Fruit fly (Drosophila melanogaster): ENCODE results near the gene CG13284.

CG13284 gene

DNA sequence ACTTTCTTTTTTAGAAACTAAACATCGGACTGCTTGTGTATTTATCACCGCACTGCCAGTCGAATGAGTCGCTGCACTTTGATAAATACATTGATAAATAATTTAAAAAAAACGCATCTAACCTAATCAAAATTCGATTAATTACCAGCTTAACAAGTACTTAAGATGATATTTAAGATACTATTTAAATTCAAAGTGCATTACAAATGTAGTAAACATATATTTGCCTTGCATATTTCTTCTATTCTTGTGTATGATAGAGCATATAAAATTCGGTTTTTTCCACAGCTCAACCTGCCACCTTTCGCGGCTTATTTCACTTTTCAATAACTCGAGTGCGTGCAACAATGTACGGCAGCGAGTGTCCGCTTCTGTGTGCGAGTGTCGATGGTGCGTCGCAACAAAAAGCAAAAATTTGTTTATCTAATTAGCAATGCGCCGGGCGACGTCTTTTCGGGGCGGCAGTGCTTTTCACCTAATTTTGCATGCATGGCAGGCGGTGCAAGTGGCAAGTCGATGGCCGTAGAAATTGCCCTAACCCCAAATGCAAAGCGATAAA lies 44.1 kb downstream of the CG13284 start, which contains the start of gene CG13272 (continued):
- TF ChIP-seq Hr39 (GFP tag; optimal IDR thresholded peaks at IDR 0.05) = no peak
- TF ChIP-seq esn (GFP tag; optimal IDR thresholded peaks at IDR 0.05) = no peak
- TF ChIP-seq CG6808 (GFP tag; optimal IDR thresholded peaks at IDR 0.05) = no peak
- TF ChIP-seq eg (GFP tag; IDR thresholded peaks at IDR 0.05) = no peak
- peak; percentile 59 for TF ChIP-seq CG4318 (GFP tag; optimal IDR thresholded peaks at IDR 0.05)
- no peak for TF ChIP-seq CG34406 (GFP tag; optimal IDR thresholded peaks at IDR 0.05)
- no peak for TF ChIP-seq Eip75B (GFP tag; optimal IDR thresholded peaks at IDR 0.05)
- TF ChIP-seq dsx (GFP tag; optimal IDR thresholded peaks at IDR 0.05; ENCODE audit: poor library complexity, severe bottlenecking) = peak; percentile 19
- no peak for TF ChIP-seq Met (GFP tag; optimal IDR thresholded peaks at IDR 0.05)
- no peak for TF ChIP-seq CG11902 (GFP tag; optimal IDR thresholded peaks at IDR 0.05)
- no peak for TF ChIP-seq CG11294 (GFP tag; IDR thresholded peaks at IDR 0.05)
- no peak for TF ChIP-seq achi (GFP tag; optimal IDR thresholded peaks at IDR 0.05)
- peak; percentile 43 for TF ChIP-seq CG6276 (GFP tag; optimal IDR thresholded peaks at IDR 0.05)
- no peak for TF ChIP-seq Sox102F (GFP tag; optimal IDR thresholded peaks at IDR 0.05)
- TF ChIP-seq topi (GFP tag; optimal IDR thresholded peaks at IDR 0.05) = no peak
- TF ChIP-seq Ets21C (GFP tag; optimal IDR thresholded peaks at IDR 0.05) = no peak
- peak; percentile 63 for TF ChIP-seq Eip78C (GFP tag)
- no peak for TF ChIP-seq CG3032 (tag; optimal IDR thresholded peaks at IDR 0.05)
- no peak for TF ChIP-seq net (GFP tag; optimal IDR thresholded peaks at IDR 0.05)
- no peak for TF ChIP-seq CG9139 (GFP tag; optimal IDR thresholded peaks at IDR 0.05)
- TF ChIP-seq CG32006 (GFP tag; optimal IDR thresholded peaks at IDR 0.05) = peak; percentile 83

DNA sequence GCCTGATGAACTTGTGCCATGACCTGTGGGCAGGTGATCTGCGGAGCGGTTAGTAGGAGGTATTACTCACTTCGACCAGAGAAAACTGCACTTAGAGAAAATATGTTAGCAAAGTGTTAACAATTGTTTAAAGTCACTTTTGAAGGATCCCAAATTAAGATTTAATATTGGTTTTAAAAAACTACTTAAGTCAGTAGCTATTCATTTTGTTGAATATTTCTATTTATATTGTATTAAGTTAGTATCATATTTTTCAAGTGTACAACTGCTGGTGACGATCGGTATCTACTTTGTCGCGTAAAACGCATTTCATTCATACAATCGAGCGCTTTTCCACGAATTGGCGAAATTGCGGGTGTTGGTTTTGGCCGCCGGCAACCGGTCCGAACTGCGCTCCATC lies 44.9 kb downstream of the CG13284 start:
- TF ChIP-seq CG11294 (GFP tag; IDR thresholded peaks at IDR 0.05) = 0 out of 2 replicates have a peak, but pooled peaks have one; percentile 11
- peak; percentile 75 for TF ChIP-seq CG32006 (GFP tag; optimal IDR thresholded peaks at IDR 0.05)
- peak; percentile 77 for TF ChIP-seq Eip78C (GFP tag)
- TF ChIP-seq eg (GFP tag; IDR thresholded peaks at IDR 0.05) = peak; percentile 71
- TF ChIP-seq CG8119 (GFP tag; IDR thresholded peaks at IDR 0.05) = peak; percentile 83
- peak; percentile 83 for TF ChIP-seq CG15336 (GFP tag; IDR thresholded peaks at IDR 0.05)
- no peak for TF ChIP-seq CG7368 (GFP tag; optimal IDR thresholded peaks at IDR 0.05)
- no peak for TF ChIP-seq CG10631 (GFP tag; optimal IDR thresholded peaks at IDR 0.05)
- TF ChIP-seq Hr4 (GFP tag; optimal IDR thresholded peaks at IDR 0.05) = peak; percentile 74
- TF ChIP-seq topi (GFP tag; optimal IDR thresholded peaks at IDR 0.05) = no peak
- TF ChIP-seq achi (GFP tag; optimal IDR thresholded peaks at IDR 0.05) = peak; percentile 32
- TF ChIP-seq Sox102F (GFP tag; optimal IDR thresholded peaks at IDR 0.05) = no peak
- TF ChIP-seq Lpt (GFP tag; optimal IDR thresholded peaks at IDR 0.05) = peak; percentile 6
- peak; percentile 46 for TF ChIP-seq CG4318 (GFP tag; optimal IDR thresholded peaks at IDR 0.05)
- TF ChIP-seq pdm3 (GFP tag; optimal IDR thresholded peaks at IDR 0.05) = peak; percentile 27
- no peak for TF ChIP-seq CG6808 (GFP tag; optimal IDR thresholded peaks at IDR 0.05)
- TF ChIP-seq Gug (GFP tag; IDR thresholded peaks at IDR 0.05) = peak; percentile 49
- no peak for TF ChIP-seq Eip75B (GFP tag; optimal IDR thresholded peaks at IDR 0.05)
- 0 out of 3 replicates have a peak, but pooled peaks have one; percentile 36 for TF ChIP-seq CG6163 (GFP tag; IDR thresholded peaks at IDR 0.05)
- TF ChIP-seq CG10669 (GFP tag; optimal IDR thresholded peaks at IDR 0.05) = no peak
- peak; percentile 9 for TF ChIP-seq Ets96B (tag; optimal IDR thresholded peaks at IDR 0.05)
- TF ChIP-seq acj6 (GFP tag; optimal IDR thresholded peaks at IDR 0.05) = peak; percentile 29
- TF ChIP-seq OdsH (GFP tag; optimal IDR thresholded peaks at IDR 0.05) = peak; percentile 17
- TF ChIP-seq CG1621 (tag; optimal IDR thresholded peaks at IDR 0.05) = no peak
- TF ChIP-seq svp (GFP tag) = peak; percentile 65
- TF ChIP-seq CG31627 (GFP tag; optimal IDR thresholded peaks at IDR 0.05) = no peak

DNA sequence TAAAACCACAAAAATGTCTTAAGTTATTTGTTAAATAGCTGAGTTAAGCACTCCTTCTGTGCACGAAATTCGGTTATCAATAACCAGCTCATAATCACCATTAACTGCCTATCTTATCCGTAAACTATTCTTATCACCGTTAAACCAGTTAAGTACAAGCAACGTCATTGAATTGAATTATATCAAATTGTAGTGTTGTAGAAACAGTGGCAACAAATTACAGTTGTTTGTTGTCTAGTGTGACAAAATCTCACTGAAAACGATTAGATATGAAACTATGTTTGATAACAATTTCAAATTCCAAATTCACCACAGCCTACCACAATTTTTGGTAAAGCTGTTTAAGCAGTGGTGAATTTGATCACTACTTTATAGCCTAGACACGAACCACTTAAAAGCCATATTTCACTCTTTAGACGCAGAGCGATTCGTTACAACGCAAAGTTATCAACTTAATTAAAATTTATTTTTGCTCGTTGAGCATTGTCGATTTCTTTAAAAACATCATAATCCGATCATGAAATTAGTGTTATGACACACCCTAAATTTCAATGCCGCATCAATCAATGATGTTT lies 46.9 kb downstream of the CG13284 start:
- TF ChIP-seq dsx (GFP tag; optimal IDR thresholded peaks at IDR 0.05; ENCODE audit: poor library complexity, severe bottlenecking) (no peak), CG6854 (GFP tag; optimal IDR thresholded peaks at IDR 0.05) (no peak), salr (GFP tag; optimal IDR thresholded peaks at IDR 0.05) (no peak), Smox (GFP tag; optimal IDR thresholded peaks at IDR 0.05) (no peak), svp (GFP tag) (no peak)
